Fruit fly (Drosophila melanogaster) whole organism, adult: Measurements from ENCODE around the gene CG7115.

Source experiments
- CG11617 ChIP-seq: fragments of 200-800 bp; sonication (Bioruptor generic); optimal IDR thresholded peaks from 2 replicates; lab custom pipeline; 2017; ENCODE audit warnings: mild to moderate bottlenecking, missing biosample characterization, missing genetic modification reagents, missing genetic modification characterization
- CG12768 ChIP-seq: fragments of 200-800 bp; sonication (Bioruptor generic); optimal IDR thresholded peaks from 2 replicates; lab custom pipeline; 2017; ENCODE audit warnings: missing biosample characterization, missing genetic modification characterization, mild to moderate bottlenecking, moderate library complexity, missing genetic modification reagents
- CG14711 ChIP-seq: fragments of 200-800 bp; sonication (Bioruptor generic); optimal IDR thresholded peaks from 2 replicates; lab custom pipeline; 2018; ENCODE audit warnings: missing biosample characterization, mild to moderate bottlenecking, missing genetic modification characterization, moderate library complexity
- CG1620 ChIP-seq: fragments of 200-800 bp; sonication (Bioruptor generic); optimal IDR thresholded peaks from 2 replicates; lab custom pipeline; 2016; ENCODE audit warnings: missing biosample characterization, missing genetic modification characterization
- CG33017 ChIP-seq: fragments of 200-800 bp; sonication (Bioruptor generic); optimal IDR thresholded peaks from 2 replicates; lab custom pipeline; 2018; ENCODE audit warnings: missing biosample characterization, mild to moderate bottlenecking, missing genetic modification characterization, moderate library complexity
- CG5204 ChIP-seq: fragments of 200-800 bp; sonication (Bioruptor generic); optimal IDR thresholded peaks from 2 replicates; lab custom pipeline; 2016; ENCODE audit warnings: missing biosample characterization, missing genetic modification characterization
- CG7045 ChIP-seq: fragments of 200-800 bp; sonication (Bioruptor generic); optimal IDR thresholded peaks from 2 replicates; lab custom pipeline; 2017; ENCODE audit warnings: missing biosample characterization, mild to moderate bottlenecking, missing genetic modification characterization
- CG7101 ChIP-seq: fragments of 200-800 bp; sonication (Bioruptor generic); optimal IDR thresholded peaks from 2 replicates; lab custom pipeline; 2018; ENCODE audit warnings: missing biosample characterization, mild to moderate bottlenecking, missing genetic modification characterization, moderate library complexity
- Clk ChIP-seq: fragments of 200-800 bp; sonication (Bioruptor generic); optimal IDR thresholded peaks from 2 replicates; lab custom pipeline; 2017; ENCODE audit warnings: missing biosample characterization, missing genetic modification characterization
- Crg-1 ChIP-seq: fragments of 200-800 bp; sonication (Bioruptor generic); optimal IDR thresholded peaks from 2 replicates; lab custom pipeline; 2016; ENCODE audit warnings: missing biosample characterization, missing genetic modification characterization
- Hr96 ChIP-seq: fragments of 200-800 bp; sonication (Bioruptor generic); optimal IDR thresholded peaks from 2 replicates; lab custom pipeline; 2016; ENCODE audit warnings: missing biosample characterization, missing genetic modification characterization
- Mnt ChIP-seq: fragments of 200-800 bp; sonication (Bioruptor generic); optimal IDR thresholded peaks from 2 replicates; lab custom pipeline; 2016; ENCODE audit warnings: missing biosample characterization, mild to moderate bottlenecking, missing genetic modification characterization
- bab1 ChIP-seq: fragments of 200-800 bp; sonication (Bioruptor generic); optimal IDR thresholded peaks from 3 replicates; lab custom pipeline; 2019; ENCODE audit warnings: missing biosample characterization, mild to moderate bottlenecking, missing genetic modification characterization, moderate library complexity
- cic ChIP-seq: fragments of 200-800 bp; sonication (Bioruptor generic); optimal IDR thresholded peaks from 2 replicates; lab custom pipeline; 2017; ENCODE audit warnings: missing biosample characterization, mild to moderate bottlenecking, missing genetic modification characterization, moderate library complexity
- cnc ChIP-seq, 2 experiments: fragments of >200 bp; optimal IDR thresholded peaks; 2 replicates each; lab custom pipeline; 2017
- kay ChIP-seq: fragments of 200-800 bp; sonication (Bioruptor generic); peaks from one replicate; lab custom pipeline; 2016; ENCODE audit warnings: missing biosample characterization, missing genetic modification characterization, borderline replicate concordance
- ovo ChIP-seq: fragments of 200-800 bp; sonication (Bioruptor generic); optimal IDR thresholded peaks from 2 replicates; lab custom pipeline; 2016; ENCODE audit warnings: missing biosample characterization, missing genetic modification characterization
- pad ChIP-seq: fragments of 200-800 bp; sonication (Bioruptor generic); optimal IDR thresholded peaks from 3 replicates; lab custom pipeline; 2017; ENCODE audit warnings: missing biosample characterization, missing genetic modification characterization, mild to moderate bottlenecking, moderate library complexity, missing genetic modification reagents
- tj ChIP-seq: fragments of 200-800 bp; sonication (Bioruptor generic); optimal IDR thresholded peaks from 3 replicates; lab custom pipeline; 2017; ENCODE audit warnings: missing biosample characterization, mild to moderate bottlenecking, missing genetic modification characterization, moderate library complexity
- toe ChIP-seq: fragments of 200-800 bp; sonication (Bioruptor generic); optimal IDR thresholded peaks from 2 replicates; lab custom pipeline; 2016; ENCODE audit warnings: missing biosample characterization, missing genetic modification characterization

CG7115 gene

dm6 chr2L:7840152-7840551 is 19.2 kb downstream of the CG7115 start, which contains the start of gene CG14537:
Gene CG14537, plus strand, starts transcription at chr2L:7840452.
- no peak for TF ChIP-seq pad (GFP tag; lab: Kevin White, UChicago)
- no peak for TF ChIP-seq ovo (GFP tag; lab: Kevin White, UChicago)
- TF ChIP-seq CG7101 (tag; lab: Kevin White, UChicago) = no peak
- TF ChIP-seq Crg-1 (GFP tag; lab: Kevin White, UChicago) = no peak
- no peak for TF ChIP-seq cic (GFP tag; lab: Kevin White, UChicago)
- TF ChIP-seq CG7045 (GFP tag; lab: Kevin White, UChicago) = no peak
- TF ChIP-seq Mnt (GFP tag; lab: Kevin White, UChicago) = no peak
- TF ChIP-seq CG14711 = no peak
- TF ChIP-seq toe (GFP tag; lab: Kevin White, UChicago) = no peak
- TF ChIP-seq Hr96 (GFP tag; lab: Kevin White, UChicago) = no peak
- no peak for TF ChIP-seq CG1620
- no peak for TF ChIP-seq CG5204 (GFP tag; lab: Kevin White, UChicago)
- TF ChIP-seq CG12768 = no peak
- TF ChIP-seq CG11617 (GFP tag; lab: Kevin White, UChicago) = no peak
- TF ChIP-seq cnc (optimal IDR thresholded peaks at IDR 0.05; lab: Kevin White, UChicago) = no peak
- TF ChIP-seq CG33017 (tag; lab: Kevin White, UChicago) = no peak
- no peak for TF ChIP-seq kay (GFP tag; lab: Kevin White, UChicago)
- TF ChIP-seq bab1 = no peak
- TF ChIP-seq tj = no peak
- TF ChIP-seq Clk (GFP tag; lab: Kevin White, UChicago) = no peak

dm6 chr2L:7841244-7841643 is 20.3 kb downstream of the CG7115 start:
- no peak for TF ChIP-seq CG5204 (GFP tag; lab: Kevin White, UChicago)
- no peak for TF ChIP-seq CG33017 (tag; lab: Kevin White, UChicago)
- TF ChIP-seq CG11617 (GFP tag; lab: Kevin White, UChicago) = no peak
- no peak for TF ChIP-seq Crg-1 (GFP tag; lab: Kevin White, UChicago)
- no peak for TF ChIP-seq ovo (GFP tag; lab: Kevin White, UChicago)
- no peak for TF ChIP-seq cic (GFP tag; lab: Kevin White, UChicago)

dm6 chr2L:7849472-7849871 is 28.5 kb downstream of the CG7115 start:
- TF ChIP-seq bab1 = no peak
- TF ChIP-seq CG7045 (GFP tag; lab: Kevin White, UChicago) = no peak
- TF ChIP-seq CG7101 (tag; lab: Kevin White, UChicago) = no peak
- no peak for TF ChIP-seq Crg-1 (GFP tag; lab: Kevin White, UChicago)
- TF ChIP-seq CG33017 (tag; lab: Kevin White, UChicago) = no peak
- no peak for TF ChIP-seq Hr96 (GFP tag; lab: Kevin White, UChicago)
- TF ChIP-seq CG14711 = no peak
- TF ChIP-seq pad (GFP tag; lab: Kevin White, UChicago) = no peak
- no peak for TF ChIP-seq ovo (GFP tag; lab: Kevin White, UChicago)
- TF ChIP-seq toe (GFP tag; lab: Kevin White, UChicago) = no peak
- TF ChIP-seq CG11617 (GFP tag; lab: Kevin White, UChicago) = no peak
- TF ChIP-seq kay (GFP tag; lab: Kevin White, UChicago) = no peak
- no peak for TF ChIP-seq cic (GFP tag; lab: Kevin White, UChicago)
- no peak for TF ChIP-seq Clk (GFP tag; lab: Kevin White, UChicago)
- TF ChIP-seq Mnt (GFP tag; lab: Kevin White, UChicago) = no peak
- no peak for TF ChIP-seq tj
- no peak for TF ChIP-seq cnc (optimal IDR thresholded peaks at IDR 0.05; lab: Kevin White, UChicago)
- no peak for TF ChIP-seq CG5204 (GFP tag; lab: Kevin White, UChicago)
- no peak for TF ChIP-seq CG12768
- no peak for TF ChIP-seq CG1620

- no peak for TF ChIP-seq cnc (optimal IDR thresholded peaks at IDR 0.05; lab: Kevin White, UChicago)
- no peak for TF ChIP-seq CG1620
- TF ChIP-seq Crg-1 (GFP tag; lab: Kevin White, UChicago) = no peak
- no peak for TF ChIP-seq CG7045 (GFP tag; lab: Kevin White, UChicago)
- no peak for TF ChIP-seq CG33017 (tag; lab: Kevin White, UChicago)
- TF ChIP-seq CG11617 (GFP tag; lab: Kevin White, UChicago) = no peak
- no peak for TF ChIP-seq CG5204 (GFP tag; lab: Kevin White, UChicago)
- TF ChIP-seq Clk (GFP tag; lab: Kevin White, UChicago) = no peak
- no peak for TF ChIP-seq Hr96 (GFP tag; lab: Kevin White, UChicago)
- no peak for TF ChIP-seq kay (GFP tag; lab: Kevin White, UChicago)
- no peak for TF ChIP-seq toe (GFP tag; lab: Kevin White, UChicago)
- TF ChIP-seq pad (GFP tag; lab: Kevin White, UChicago) = no peak
- TF ChIP-seq bab1 = no peak
- TF ChIP-seq cic (GFP tag; lab: Kevin White, UChicago) = no peak
- no peak for TF ChIP-seq Mnt (GFP tag; lab: Kevin White, UChicago)
- TF ChIP-seq CG12768 = no peak
- no peak for TF ChIP-seq CG14711
- no peak for TF ChIP-seq tj
- no peak for TF ChIP-seq CG7101 (tag; lab: Kevin White, UChicago)
Observed at dm6 chr2L:7850406-7850805, 29.5 kb downstream of the CG7115 start.

- TF ChIP-seq toe (GFP tag; lab: Kevin White, UChicago) (no peak), cnc (optimal IDR thresholded peaks at IDR 0.05; lab: Kevin White, UChicago) (no peak), ovo (GFP tag; lab: Kevin White, UChicago) (no peak), Crg-1 (GFP tag; lab: Kevin White, UChicago) (no peak), CG5204 (GFP tag; lab: Kevin White, UChicago) (no peak), CG7045 (GFP tag; lab: Kevin White, UChicago) (no peak), CG1620 (no peak), kay (GFP tag; lab: Kevin White, UChicago) (no peak), CG7101 (tag; lab: Kevin White, UChicago) (no peak), bab1 (no peak), CG33017 (tag; lab: Kevin White, UChicago) (no peak)
Observed at dm6 chr2L:7851609-7852008, 30.7 kb downstream of the CG7115 start.

dm6 chr2L:7855108-7855507 is 34.2 kb downstream of the CG7115 start, which contains the start of gene CG14535:
Gene CG14535, minus strand, starts transcription at chr2L:7855475.
- TF ChIP-seq CG7101 (tag; lab: Kevin White, UChicago) = no peak
- TF ChIP-seq Hr96 (GFP tag; lab: Kevin White, UChicago) = no peak
- no peak for TF ChIP-seq Clk (GFP tag; lab: Kevin White, UChicago)
- no peak for TF ChIP-seq cic (GFP tag; lab: Kevin White, UChicago)
- no peak for TF ChIP-seq CG1620
- TF ChIP-seq CG33017 (tag; lab: Kevin White, UChicago) = no peak
- no peak for TF ChIP-seq Mnt (GFP tag; lab: Kevin White, UChicago)
- TF ChIP-seq CG14711 = no peak
- no peak for TF ChIP-seq pad (GFP tag; lab: Kevin White, UChicago)
- no peak for TF ChIP-seq tj
- no peak for TF ChIP-seq cnc (optimal IDR thresholded peaks at IDR 0.05; lab: Kevin White, UChicago)
- no peak for TF ChIP-seq CG5204 (GFP tag; lab: Kevin White, UChicago)
- TF ChIP-seq Crg-1 (GFP tag; lab: Kevin White, UChicago) = no peak
- no peak for TF ChIP-seq CG11617 (GFP tag; lab: Kevin White, UChicago)
- no peak for TF ChIP-seq CG7045 (GFP tag; lab: Kevin White, UChicago)
- TF ChIP-seq toe (GFP tag; lab: Kevin White, UChicago) = no peak
- TF ChIP-seq kay (GFP tag; lab: Kevin White, UChicago) = no peak
- TF ChIP-seq CG12768 = no peak
- no peak for TF ChIP-seq bab1
